Worm (Caenorhabditis elegans): ENCODE measurements around the gene srx-23.

ce11 chrV:726573-727483 is 44.7 kb downstream of the srx-23 start:
- TF ChIP-seq flt-1 (GFP tag; IDR thresholded peaks at IDR 0.05) (no peak), hmg-4 (GFP tag; optimal IDR thresholded peaks at IDR 0.05) (no peak), B0310.2 (tag; optimal IDR thresholded peaks at IDR 0.05) (no peak), ama-1 (optimal IDR thresholded peaks at IDR 0.05) (no peak)
